Fruit fly (Drosophila melanogaster) whole organism, adult: ENCODE data around the gene Etfb.

Experiments
- CG11617 ChIP-seq: fragments of 200-800 bp; sonication (Bioruptor generic); optimal IDR thresholded peaks from 2 replicates; lab custom pipeline; 2017; ENCODE audit warnings: mild to moderate bottlenecking, missing biosample characterization, missing genetic modification reagents, missing genetic modification characterization
- CG12768 ChIP-seq: fragments of 200-800 bp; sonication (Bioruptor generic); optimal IDR thresholded peaks from 2 replicates; lab custom pipeline; 2017; ENCODE audit warnings: missing biosample characterization, missing genetic modification characterization, mild to moderate bottlenecking, moderate library complexity, missing genetic modification reagents
- CG14711 ChIP-seq: fragments of 200-800 bp; sonication (Bioruptor generic); optimal IDR thresholded peaks from 2 replicates; lab custom pipeline; 2018; ENCODE audit warnings: missing biosample characterization, mild to moderate bottlenecking, missing genetic modification characterization, moderate library complexity
- CG1620 ChIP-seq: fragments of 200-800 bp; sonication (Bioruptor generic); optimal IDR thresholded peaks from 2 replicates; lab custom pipeline; 2016; ENCODE audit warnings: missing biosample characterization, missing genetic modification characterization
- CG33017 ChIP-seq: fragments of 200-800 bp; sonication (Bioruptor generic); optimal IDR thresholded peaks from 2 replicates; lab custom pipeline; 2018; ENCODE audit warnings: missing biosample characterization, mild to moderate bottlenecking, missing genetic modification characterization, moderate library complexity
- CG5204 ChIP-seq: fragments of 200-800 bp; sonication (Bioruptor generic); optimal IDR thresholded peaks from 2 replicates; lab custom pipeline; 2016; ENCODE audit warnings: missing biosample characterization, missing genetic modification characterization
- CG7045 ChIP-seq: fragments of 200-800 bp; sonication (Bioruptor generic); optimal IDR thresholded peaks from 2 replicates; lab custom pipeline; 2017; ENCODE audit warnings: missing biosample characterization, mild to moderate bottlenecking, missing genetic modification characterization
- CG7101 ChIP-seq: fragments of 200-800 bp; sonication (Bioruptor generic); optimal IDR thresholded peaks from 2 replicates; lab custom pipeline; 2018; ENCODE audit warnings: missing biosample characterization, mild to moderate bottlenecking, missing genetic modification characterization, moderate library complexity
- Clk ChIP-seq: fragments of 200-800 bp; sonication (Bioruptor generic); optimal IDR thresholded peaks from 2 replicates; lab custom pipeline; 2017; ENCODE audit warnings: missing biosample characterization, missing genetic modification characterization
- Crg-1 ChIP-seq: fragments of 200-800 bp; sonication (Bioruptor generic); optimal IDR thresholded peaks from 2 replicates; lab custom pipeline; 2016; ENCODE audit warnings: missing biosample characterization, missing genetic modification characterization
- Hr96 ChIP-seq: fragments of 200-800 bp; sonication (Bioruptor generic); optimal IDR thresholded peaks from 2 replicates; lab custom pipeline; 2016; ENCODE audit warnings: missing biosample characterization, missing genetic modification characterization
- Mnt ChIP-seq: fragments of 200-800 bp; sonication (Bioruptor generic); optimal IDR thresholded peaks from 2 replicates; lab custom pipeline; 2016; ENCODE audit warnings: missing biosample characterization, mild to moderate bottlenecking, missing genetic modification characterization
- bab1 ChIP-seq: fragments of 200-800 bp; sonication (Bioruptor generic); optimal IDR thresholded peaks from 3 replicates; lab custom pipeline; 2019; ENCODE audit warnings: missing biosample characterization, mild to moderate bottlenecking, missing genetic modification characterization, moderate library complexity
- cic ChIP-seq: fragments of 200-800 bp; sonication (Bioruptor generic); optimal IDR thresholded peaks from 2 replicates; lab custom pipeline; 2017; ENCODE audit warnings: missing biosample characterization, mild to moderate bottlenecking, missing genetic modification characterization, moderate library complexity
- cnc ChIP-seq, 2 experiments: fragments of >200 bp; optimal IDR thresholded peaks; 2 replicates each; lab custom pipeline; 2017
- kay ChIP-seq: fragments of 200-800 bp; sonication (Bioruptor generic); peaks from one replicate; lab custom pipeline; 2016; ENCODE audit warnings: missing biosample characterization, missing genetic modification characterization, borderline replicate concordance
- ovo ChIP-seq: fragments of 200-800 bp; sonication (Bioruptor generic); optimal IDR thresholded peaks from 2 replicates; lab custom pipeline; 2016; ENCODE audit warnings: missing biosample characterization, missing genetic modification characterization
- pad ChIP-seq: fragments of 200-800 bp; sonication (Bioruptor generic); optimal IDR thresholded peaks from 3 replicates; lab custom pipeline; 2017; ENCODE audit warnings: missing biosample characterization, missing genetic modification characterization, mild to moderate bottlenecking, moderate library complexity, missing genetic modification reagents
- tj ChIP-seq: fragments of 200-800 bp; sonication (Bioruptor generic); optimal IDR thresholded peaks from 3 replicates; lab custom pipeline; 2017; ENCODE audit warnings: missing biosample characterization, mild to moderate bottlenecking, missing genetic modification characterization, moderate library complexity
- toe ChIP-seq: fragments of 200-800 bp; sonication (Bioruptor generic); optimal IDR thresholded peaks from 2 replicates; lab custom pipeline; 2016; ENCODE audit warnings: missing biosample characterization, missing genetic modification characterization

Gene Etfb

dm6 chr3R:29758129-29758733 is 44.5 kb downstream of the Etfb start:
- no peak for TF ChIP-seq Hr96 (GFP tag; lab: Kevin White, UChicago)
- no peak for TF ChIP-seq tj
- no peak for TF ChIP-seq Clk (GFP tag; lab: Kevin White, UChicago)

- TF ChIP-seq cnc (optimal IDR thresholded peaks at IDR 0.05; lab: Kevin White, UChicago) (no peak), Hr96 (GFP tag; lab: Kevin White, UChicago) (no peak), CG33017 (no peak), bab1 (GFP tag; lab: Kevin White, UChicago) (no peak), CG1620 (GFP tag; lab: Kevin White, UChicago) (no peak), toe (GFP tag; lab: Kevin White, UChicago) (no peak), CG7101 (no peak), pad (GFP tag; lab: Kevin White, UChicago) (no peak), CG7045 (GFP tag; lab: Kevin White, UChicago) (no peak), CG11617 (GFP tag; lab: Kevin White, UChicago) (no peak)
Observed at dm6 chr3R:29757681-29758080, 45.1 kb downstream of the Etfb start.

dm6 chr3R:29757226-29757625 is 45.5 kb downstream of the Etfb start:
- TF ChIP-seq CG11617 (GFP tag; lab: Kevin White, UChicago) (no peak), CG12768 (GFP tag; lab: Kevin White, UChicago) (no peak), Clk (GFP tag; lab: Kevin White, UChicago) (no peak), CG7045 (GFP tag; lab: Kevin White, UChicago) (no peak)

dm6 chr3R:29756153-29756552 is 46.6 kb downstream of the Etfb start:
- TF ChIP-seq bab1 (GFP tag; lab: Kevin White, UChicago) (no peak), cic (GFP tag; lab: Kevin White, UChicago) (no peak), CG11617 (GFP tag; lab: Kevin White, UChicago) (peak; percentile 44), Hr96 (GFP tag; lab: Kevin White, UChicago) (no peak), CG14711 (tag; lab: Kevin White, UChicago) (no peak), Clk (GFP tag; lab: Kevin White, UChicago) (peak; percentile 9), CG33017 (peak; percentile 73), CG1620 (GFP tag; lab: Kevin White, UChicago) (no peak), CG12768 (GFP tag; lab: Kevin White, UChicago) (peak; percentile 73), ovo (GFP tag; lab: Kevin White, UChicago) (no peak), CG5204 (GFP tag; lab: Kevin White, UChicago) (no peak), Crg-1 (GFP tag; lab: Kevin White, UChicago) (no peak), pad (GFP tag; lab: Kevin White, UChicago) (no peak), Mnt (GFP tag; lab: Kevin White, UChicago) (no peak), CG7045 (GFP tag; lab: Kevin White, UChicago) (no peak), toe (GFP tag; lab: Kevin White, UChicago) (no peak), tj (no peak), kay (GFP tag; lab: Kevin White, UChicago) (no peak), cnc (optimal IDR thresholded peaks at IDR 0.05; lab: Kevin White, UChicago) (no peak), CG7101 (peak; percentile 6)

dm6 chr3R:29755248-29755647 is 47.5 kb downstream of the Etfb start:
- TF ChIP-seq CG14711 (tag; lab: Kevin White, UChicago) (no peak), pad (GFP tag; lab: Kevin White, UChicago) (no peak), CG5204 (GFP tag; lab: Kevin White, UChicago) (no peak)
